Fruit fly (Drosophila melanogaster) whole organism, embryonic: ENCODE measurements around the gene Snapin.

ENCODE experiments used
- ATbp ChIP-seq: fragments of 200-800 bp; sonication (Bioruptor generic); optimal IDR thresholded peaks from 2 replicates; lab custom pipeline; 2017; ENCODE audit warnings: missing biosample characterization, mild to moderate bottlenecking, missing genetic modification characterization, missing genetic modification reagents
- Bdp1 ChIP-seq: fragments of 200-800 bp; sonication (Bioruptor generic); optimal IDR thresholded peaks from 3 replicates; lab custom pipeline; 2016; ENCODE audit warnings: missing biosample characterization, missing genetic modification characterization
- C15 ChIP-seq: fragments of 200-800 bp; sonication (Bioruptor generic); IDR thresholded peaks from 3 replicates; pipeline ENCODE4 v1.3.6; 2022; ENCODE audit warnings: missing biosample characterization, missing genetic modification characterization
- CG10321 ChIP-seq: fragments of 200-800 bp; sonication (Bioruptor generic); IDR thresholded peaks from 2 replicates; pipeline ENCODE4 v1.3.6; 2022; ENCODE audit warnings: missing biosample characterization, missing genetic modification characterization
- CG11560 ChIP-seq: fragments of 200-800 bp; sonication (Bioruptor generic); IDR thresholded peaks from 3 replicates; pipeline ENCODE4 v1.3.6; 2022; ENCODE audit warnings: missing biosample characterization, missing genetic modification characterization
- CG12391 ChIP-seq: fragments of 200-800 bp; sonication (Bioruptor generic); optimal IDR thresholded peaks from 3 replicates; lab custom pipeline; 2018; ENCODE audit warnings: missing biosample characterization, mild to moderate bottlenecking, missing genetic modification characterization, moderate library complexity
- CG15073 ChIP-seq: fragments of 200-800 bp; sonication (Bioruptor generic); optimal IDR thresholded peaks from 2 replicates; lab custom pipeline; 2016; ENCODE audit warnings: missing biosample characterization, missing genetic modification characterization
- CG17361 ChIP-seq: fragments of 200-800 bp; sonication (Bioruptor generic); IDR thresholded peaks from 3 replicates; pipeline ENCODE4 v1.3.6; 2022; ENCODE audit warnings: missing biosample characterization, missing genetic modification characterization
- CG30020 ChIP-seq: fragments of 200-800 bp; optimal IDR thresholded peaks from 2 replicates; lab custom pipeline; 2019; ENCODE audit warnings: missing biosample characterization, mild to moderate bottlenecking, missing genetic modification characterization, moderate library complexity
- CG31441 ChIP-seq: fragments of 200-800 bp; sonication (Bioruptor generic); IDR thresholded peaks from 2 replicates; pipeline ENCODE4 v1.3.6; 2022; ENCODE audit warnings: missing biosample characterization, missing genetic modification characterization
- CG3281 ChIP-seq: fragments of 200-800 bp; sonication (Bioruptor generic); optimal IDR thresholded peaks from 3 replicates; lab custom pipeline; 2017; ENCODE audit warnings: missing biosample characterization, mild to moderate bottlenecking, missing genetic modification characterization
- CG4282 ChIP-seq: fragments of 200-800 bp; sonication (Bioruptor generic); optimal IDR thresholded peaks from 2 replicates; lab custom pipeline; 2016; ENCODE audit warnings: missing biosample characterization, missing genetic modification characterization
- CG5180 ChIP-seq: fragments of 200-800 bp; sonication (Bioruptor generic); optimal IDR thresholded peaks from 3 replicates; lab custom pipeline; 2017; ENCODE audit warnings: missing biosample characterization, missing genetic modification characterization, mild to moderate bottlenecking, moderate library complexity, missing genetic modification reagents
- CG5245 ChIP-seq: fragments of 200-800 bp; sonication (Bioruptor generic); optimal IDR thresholded peaks from 3 replicates; lab custom pipeline; 2016; ENCODE audit warnings: missing biosample characterization, missing genetic modification characterization
- CG6683 ChIP-seq: fragments of 200-800 bp; sonication (Bioruptor generic); optimal IDR thresholded peaks from 2 replicates; lab custom pipeline; 2017; ENCODE audit warnings: missing biosample characterization, mild to moderate bottlenecking, missing genetic modification characterization, missing genetic modification reagents
- CG6689 ChIP-seq: fragments of 200-800 bp; sonication (Bioruptor generic); IDR thresholded peaks from 2 replicates; pipeline ENCODE4 v1.3.6; 2022; ENCODE audit warnings: missing biosample characterization, missing genetic modification characterization
- CG6854 ChIP-seq: fragments of 200-800 bp; sonication (Bioruptor generic); optimal IDR thresholded peaks from 3 replicates; lab custom pipeline; 2017; ENCODE audit warnings: missing biosample characterization, mild to moderate bottlenecking, missing genetic modification characterization
- CG9876 ChIP-seq: fragments of 200-800 bp; sonication (Bioruptor generic); optimal IDR thresholded peaks from 2 replicates; lab custom pipeline; 2016; ENCODE audit warnings: missing biosample characterization, missing genetic modification characterization
- CrebB ChIP-seq: fragments of 200-800 bp; sonication (Bioruptor generic); optimal IDR thresholded peaks from 3 replicates; lab custom pipeline; 2018; ENCODE audit warnings: missing biosample characterization, mild to moderate bottlenecking, missing genetic modification characterization
- Doc2 ChIP-seq: fragments of 200-800 bp; sonication (Bioruptor generic); IDR thresholded peaks from 2 replicates; pipeline ENCODE4 v1.3.6; 2022; ENCODE audit warnings: missing biosample characterization, missing genetic modification characterization
- Dref ChIP-seq: fragments of 200-800 bp; sonication (Bioruptor generic); IDR thresholded peaks from 2 replicates; pipeline ENCODE4 v1.3.6; 2022; ENCODE audit warnings: missing biosample characterization, missing genetic modification characterization
- Gug ChIP-seq: fragments of 200-800 bp; sonication (Bioruptor generic); IDR thresholded peaks from 4 replicates; pipeline ENCODE4 v1.3.6; 2022; ENCODE audit warnings: missing biosample characterization, missing genetic modification characterization
- HmgD ChIP-seq: fragments of 200-800 bp; sonication (Bioruptor generic); optimal IDR thresholded peaks from 3 replicates; lab custom pipeline; 2016; ENCODE audit warnings: missing biosample characterization, missing genetic modification characterization
- HmgZ ChIP-seq: fragments of 200-800 bp; sonication (Bioruptor generic); optimal IDR thresholded peaks from 2 replicates; lab custom pipeline; 2018; ENCODE audit warnings: missing biosample characterization, mild to moderate bottlenecking, missing genetic modification characterization
- Hmx ChIP-seq: fragments of 200-800 bp; sonication (Bioruptor generic); optimal IDR thresholded peaks from 2 replicates; lab custom pipeline; 2016; ENCODE audit warnings: missing biosample characterization, missing genetic modification characterization
- Hsf ChIP-seq: fragments of 200-800 bp; sonication (Bioruptor generic); optimal IDR thresholded peaks from 3 replicates; lab custom pipeline; 2016; ENCODE audit warnings: missing biosample characterization, missing genetic modification characterization
- Ptx1 ChIP-seq: fragments of 200-800 bp; sonication (Bioruptor generic); IDR thresholded peaks from 2 replicates; pipeline ENCODE4 v1.3.6; 2022; ENCODE audit warnings: missing biosample characterization, missing genetic modification characterization
- TFAM ChIP-seq: fragments of 200-800 bp; sonication (Bioruptor generic); optimal IDR thresholded peaks from 2 replicates; lab custom pipeline; 2017; ENCODE audit warnings: missing biosample characterization, missing genetic modification characterization, inconsistent platforms
- Taf1 ChIP-seq: fragments of 200-800 bp; sonication (Bioruptor generic); IDR thresholded peaks from 2 replicates; pipeline ENCODE4 v1.3.6; 2022; ENCODE audit warnings: missing biosample characterization, missing genetic modification characterization
- bcd ChIP-seq: fragments of 200-800 bp; sonication (Bioruptor generic); optimal IDR thresholded peaks from 2 replicates; lab custom pipeline; 2017; ENCODE audit warnings: missing biosample characterization, mild to moderate bottlenecking, missing genetic modification characterization
- chinmo ChIP-seq: fragments of 200-800 bp; sonication (Bioruptor generic); IDR thresholded peaks from 4 replicates; pipeline ENCODE4 v1.3.6; 2022; ENCODE audit warnings: missing biosample characterization, missing genetic modification characterization; ENCODE audit not compliant: partially characterized antibody
- crp ChIP-seq, 2 experiments: fragments of 200-800 bp; sonication (Bioruptor generic); optimal IDR thresholded peaks; 2 replicates in 1 of 2; 3 replicates in 1 of 2; lab custom pipeline; 2017; ENCODE audit warnings: missing biosample characterization in 2 of 2, missing genetic modification characterization in 2 of 2, mild to moderate bottlenecking in 1 of 2, moderate library complexity in 1 of 2
- dpn ChIP-seq, 2 experiments: fragments of 200-800 bp; sonication (Bioruptor generic); optimal IDR thresholded peaks; 3 replicates each; lab custom pipeline; 2016; ENCODE audit warnings: missing biosample characterization in 2 of 2, missing genetic modification characterization in 2 of 2
- gem ChIP-seq: fragments of 200-800 bp; sonication (Bioruptor generic); optimal IDR thresholded peaks from 2 replicates; lab custom pipeline; 2019; ENCODE audit warnings: missing biosample characterization, mild to moderate bottlenecking, missing genetic modification characterization, moderate library complexity
- gro ChIP-seq: fragments of 200-800 bp; sonication (Bioruptor generic); optimal IDR thresholded peaks from 2 replicates; lab custom pipeline; 2016; ENCODE audit warnings: missing biosample characterization, missing genetic modification characterization
- ham ChIP-seq: fragments of 200-800 bp; sonication (Bioruptor generic); IDR thresholded peaks from 2 replicates; pipeline ENCODE4 v1.3.6; 2022; ENCODE audit warnings: missing biosample characterization, missing genetic modification characterization
- hb ChIP-seq: fragments of 200-800 bp; sonication (Bioruptor generic); IDR thresholded peaks from 3 replicates; pipeline ENCODE4 v1.3.6; 2022; ENCODE audit warnings: missing biosample characterization, missing genetic modification characterization; ENCODE audit not compliant: partially characterized antibody
- hkb ChIP-seq, 2 experiments: fragments of 200-800 bp in 1 of 2; fragments of >200 bp in 1 of 2; sonication (Bioruptor generic) in 1 of 2; IDR thresholded peaks in 1 of 2; optimal IDR thresholded peaks in 1 of 2; 2 replicates each; pipeline versions ENCODE4 v1.3.6 to Lab custom; 2017 to 2022; ENCODE audit warnings: missing biosample characterization in 1 of 2, missing genetic modification characterization in 1 of 2
- lmd ChIP-seq: fragments of 200-800 bp; sonication (Bioruptor generic); IDR thresholded peaks from 2 replicates; pipeline ENCODE4 v1.3.6; 2022; ENCODE audit warnings: missing biosample characterization, missing genetic modification characterization
- luna ChIP-seq: fragments of 200-800 bp; sonication (Bioruptor generic); optimal IDR thresholded peaks from 2 replicates; lab custom pipeline; 2016; ENCODE audit warnings: missing biosample characterization, missing genetic modification characterization
- mam ChIP-seq: fragments of 200-800 bp; sonication (Bioruptor generic); optimal IDR thresholded peaks from 3 replicates; lab custom pipeline; 2016; ENCODE audit warnings: missing biosample characterization, missing genetic modification characterization
- pb ChIP-seq: fragments of 200-800 bp; sonication (Bioruptor generic); optimal IDR thresholded peaks from 3 replicates; lab custom pipeline; 2016; ENCODE audit warnings: missing biosample characterization, missing genetic modification characterization
- phol ChIP-seq: fragments of 200-800 bp; sonication (Bioruptor generic); optimal IDR thresholded peaks from 3 replicates; lab custom pipeline; 2018; ENCODE audit warnings: missing biosample characterization, mild to moderate bottlenecking, missing genetic modification characterization, moderate library complexity
- psq ChIP-seq: fragments of 200-800 bp; sonication (Bioruptor generic); optimal IDR thresholded peaks from 2 replicates; lab custom pipeline; 2017; ENCODE audit warnings: missing biosample characterization, missing genetic modification characterization
- schlank ChIP-seq: fragments of 200-800 bp; sonication (Bioruptor generic); optimal IDR thresholded peaks from 2 replicates; lab custom pipeline; 2018; ENCODE audit warnings: missing biosample characterization, mild to moderate bottlenecking, missing genetic modification characterization
- ssp ChIP-seq: fragments of 200-800 bp; sonication (Bioruptor generic); IDR thresholded peaks from 2 replicates; pipeline ENCODE4 v1.3.6; 2022; ENCODE audit warnings: missing biosample characterization, missing genetic modification characterization
- usp ChIP-seq: fragments of >200 bp; optimal IDR thresholded peaks from 2 replicates; lab custom pipeline; 2017; ENCODE audit warnings: missing biosample characterization, missing genetic modification characterization
- vfl ChIP-seq: fragments of 200-800 bp; sonication (Bioruptor generic); optimal IDR thresholded peaks from 2 replicates; lab custom pipeline; 2016; ENCODE audit warnings: missing biosample characterization, missing genetic modification characterization
- yki ChIP-seq: fragments of >200 bp; optimal IDR thresholded peaks from 3 replicates; lab custom pipeline; 2018
- zf30C ChIP-seq: fragments of 200-800 bp; sonication (Bioruptor generic); optimal IDR thresholded peaks from 3 replicates; lab custom pipeline; 2018; ENCODE audit warnings: missing biosample characterization, mild to moderate bottlenecking, missing genetic modification characterization
- zfh2 ChIP-seq: fragments of 200-800 bp; sonication (Bioruptor generic); optimal IDR thresholded peaks from 2 replicates; lab custom pipeline; 2016; ENCODE audit warnings: missing biosample characterization, missing genetic modification characterization

The Snapin gene

DNA sequence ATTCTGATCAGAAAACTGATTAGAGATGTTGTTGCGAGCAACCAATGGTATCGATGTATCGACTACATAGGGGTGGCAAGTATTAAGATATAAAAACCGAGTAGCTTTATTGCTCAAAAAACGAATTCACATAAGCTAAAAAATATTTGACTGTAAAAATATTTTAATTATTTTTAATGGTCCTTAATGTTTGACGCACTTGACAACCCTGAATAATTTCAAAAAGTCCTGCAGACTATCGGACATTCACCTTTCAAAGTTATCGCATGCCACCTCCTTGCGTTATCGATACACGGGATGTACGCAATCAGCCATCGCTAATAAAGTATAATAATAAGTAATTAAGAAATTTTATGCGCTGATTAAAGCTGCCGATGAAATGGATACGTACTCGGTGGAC is at the start of gene Snapin, which contains the start of the genes HemK2 and Tnpo-SR (continued):
- TF ChIP-seq HmgD (no peak), ATbp (GFP tag; lab: Kevin White, UChicago) (peak; percentile 73), gro (peak; percentile 91), CG6689 (GFP tag; lab: Robert Waterston, UW) (peak; percentile 92), CG9876 (peak; percentile 69), CG11560 (tag; lab: Robert Waterston, UW) (peak; percentile 88), hb (GFP tag; lab: Robert Waterston, UW) (peak; percentile 93), dpn (GFP tag; optimal IDR thresholded peaks at IDR 0.05; lab: Kevin White, UChicago) (peak; percentile 84 to 92), Hmx (peak; percentile 46), usp (GFP tag; lab: Kevin White, UChicago) (no peak), CG5245 (peak; percentile 83), C15 (GFP tag; lab: Robert Waterston, UW) (peak; percentile 59; the same call in 1 of the 3 replicates), CG3281 (GFP tag; lab: Kevin White, UChicago) (peak; percentile 87), crp (GFP tag; optimal IDR thresholded peaks at IDR 0.05; lab: Kevin White, UChicago) (peak in 1 of 2 experiments; percentile 63), CG10321 (peak; percentile 47; the same call in 1 of the 2 replicates), vfl (GFP tag; lab: Kevin White, UChicago) (peak; percentile 92), pb (GFP tag; lab: Kevin White, UChicago) (peak; percentile 68), CG6683 (GFP tag; lab: Kevin White, UChicago) (peak; percentile 83), CG6854 (peak; percentile 69), Doc2 (GFP tag; lab: Robert Waterston, UW) (no peak; the same call in 1 of the 2 replicates), CrebB (tag; lab: Kevin White, UChicago) (peak; percentile 88), luna (GFP tag; lab: Kevin White, UChicago) (peak; percentile 54), Bdp1 (peak; percentile 78), CG17361 (peak; percentile 94), Taf1 (GFP tag; lab: Robert Waterston, UW) (peak; percentile 90), CG4282 (GFP tag; lab: Kevin White, UChicago) (peak; percentile 48), CG15073 (GFP tag; lab: Kevin White, UChicago) (peak; percentile 34), Ptx1 (GFP tag; lab: Robert Waterston, UW) (peak; percentile 96), chinmo (peak; percentile 90; the same call in 3 of the 4 replicates), lmd (GFP tag; lab: Robert Waterston, UW) (peak; percentile 94), Dref (peak; percentile 80), psq (GFP tag; lab: Kevin White, UChicago) (peak; percentile 67), HmgZ (tag; lab: Kevin White, UChicago) (peak; percentile 93), gem (tag; lab: Kevin White, UChicago) (peak; percentile 95), Gug (GFP tag; lab: Robert Waterston, UW) (peak; percentile 90), CG12391 (tag; lab: Kevin White, UChicago) (peak; percentile 96), ham (peak; percentile 47; the same call in 1 of the 2 replicates), phol (tag; lab: Kevin White, UChicago) (peak; percentile 93), CG30020 (tag; lab: Kevin White, UChicago) (peak; percentile 84), CG5180 (peak; percentile 56), CG31441 (peak; percentile 94), schlank (tag; lab: Kevin White, UChicago) (peak; percentile 71), mam (GFP tag; lab: Kevin White, UChicago) (peak; percentile 91), Hsf (GFP tag; lab: Kevin White, UChicago) (peak; percentile 93), zfh2 (GFP tag; lab: Kevin White, UChicago) (peak; percentile 92), ssp (GFP tag; lab: Robert Waterston, UW) (peak; percentile 86), hkb (optimal IDR thresholded peaks at IDR 0.05; lab: Kevin White, UChicago) (no peak), hkb (GFP tag; IDR thresholded peaks at IDR 0.05; lab: Robert Waterston, UW) (peak; percentile 93), bcd (GFP tag; lab: Kevin White, UChicago) (peak; percentile 91), TFAM (GFP tag; lab: Kevin White, UChicago) (no peak), zf30C (GFP tag; lab: Kevin White, UChicago) (peak; percentile 11), yki (lab: Kevin White, UChicago) (no peak)
